Fruit fly (Drosophila melanogaster): ENCODE results near the gene CG10063.

Gene CG10063

DNA sequence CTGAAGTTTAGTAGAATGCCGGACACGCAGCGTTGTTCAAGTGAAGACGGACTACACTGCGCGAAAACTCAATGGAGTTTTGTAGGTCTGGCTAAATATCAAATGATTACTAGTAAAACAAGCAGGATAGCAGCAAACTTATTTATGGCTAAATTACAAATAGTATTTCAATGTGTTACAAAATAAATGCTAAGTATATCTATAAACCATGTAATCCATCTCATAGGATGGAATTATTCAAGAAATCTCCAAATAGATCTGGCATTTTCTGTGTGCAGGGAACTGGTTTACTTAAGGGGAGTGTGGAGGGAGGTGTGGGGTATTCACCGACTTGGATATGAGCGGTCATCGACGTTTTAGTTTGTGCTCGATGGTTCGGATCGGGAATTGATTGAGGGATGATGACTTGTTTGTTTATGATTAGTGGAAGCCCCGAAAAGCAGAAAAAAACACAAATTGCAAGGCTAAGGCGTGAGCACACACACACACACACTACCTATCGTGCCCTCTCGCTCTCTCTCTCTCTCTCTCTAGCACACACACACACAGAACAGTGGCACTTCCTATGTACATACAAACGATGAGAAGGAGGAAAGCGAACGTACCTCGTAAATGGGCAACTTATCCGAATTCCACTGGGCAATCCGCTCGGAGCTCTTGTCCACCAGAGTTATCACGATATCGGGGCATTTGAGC is 8.3 kb downstream of the CG10063 start:
- TF ChIP-seq cnc (optimal IDR thresholded peaks at IDR 0.05) (no peak), Hr96 (GFP tag; optimal IDR thresholded peaks at IDR 0.05) (no peak), cic (GFP tag; optimal IDR thresholded peaks at IDR 0.05) (no peak), ovo (GFP tag; optimal IDR thresholded peaks at IDR 0.05) (no peak), toe (GFP tag; optimal IDR thresholded peaks at IDR 0.05) (no peak), pad (GFP tag; optimal IDR thresholded peaks at IDR 0.05) (no peak)

DNA sequence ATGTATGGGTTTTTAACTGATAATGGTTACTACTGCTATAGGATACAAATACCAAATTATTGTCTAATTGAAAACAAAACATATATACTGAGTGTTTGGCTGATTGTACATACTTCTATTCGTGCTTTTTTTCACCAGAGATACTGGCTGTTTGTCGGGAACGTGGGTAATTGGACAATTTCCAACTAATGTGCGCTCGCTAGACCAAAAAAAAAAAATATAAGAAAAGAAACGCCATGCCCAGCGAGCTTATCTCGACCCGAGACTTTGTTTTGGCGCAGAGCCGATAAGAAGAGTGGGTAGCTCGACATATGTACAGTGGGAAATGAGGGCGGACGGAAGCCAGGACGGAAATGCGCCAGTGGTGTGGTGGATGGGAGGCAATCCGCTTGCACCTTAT is 9.1 kb downstream of the CG10063 start:
- TF ChIP-seq Mnt (GFP tag; optimal IDR thresholded peaks at IDR 0.05), result peak; percentile 18
- no peak for TF ChIP-seq CG12768 (GFP tag; optimal IDR thresholded peaks at IDR 0.05)
- peak; percentile 18 for TF ChIP-seq cic (GFP tag; optimal IDR thresholded peaks at IDR 0.05)

DNA sequence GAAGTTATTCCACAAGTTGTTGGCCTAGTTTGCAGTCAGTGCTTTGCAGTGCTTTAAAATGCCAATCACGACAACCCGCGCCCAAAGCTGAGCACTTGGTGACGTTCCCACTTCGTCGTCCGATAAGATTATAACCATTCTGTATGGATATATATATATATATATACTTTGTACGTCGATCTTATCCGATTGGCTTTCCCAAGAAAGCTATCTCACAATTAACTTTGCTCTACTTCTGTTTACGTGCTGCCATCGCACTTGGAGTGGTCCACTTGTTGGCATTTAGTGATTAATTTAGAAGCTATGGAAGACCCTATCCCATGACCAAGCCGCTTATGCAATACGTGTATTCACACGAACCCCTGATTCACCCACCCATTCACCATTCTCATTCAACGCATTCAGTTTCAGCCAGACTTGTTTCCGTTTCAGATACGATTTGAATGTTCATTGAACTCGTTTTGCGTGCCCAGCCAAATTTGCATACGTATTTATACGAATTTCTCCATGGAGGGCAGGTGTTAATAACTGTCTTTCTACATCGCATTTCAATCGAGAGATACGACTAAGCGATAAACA is 10.2 kb downstream of the CG10063 start:
- no peak for TF ChIP-seq CG5204 (GFP tag; optimal IDR thresholded peaks at IDR 0.05)
- no peak for TF ChIP-seq tj (GFP tag; optimal IDR thresholded peaks at IDR 0.05)
- TF ChIP-seq kay (GFP tag; ENCODE audit: borderline replicate concordance), result peak; percentile 89
- TF ChIP-seq cic (GFP tag; optimal IDR thresholded peaks at IDR 0.05), result peak; percentile 31

DNA sequence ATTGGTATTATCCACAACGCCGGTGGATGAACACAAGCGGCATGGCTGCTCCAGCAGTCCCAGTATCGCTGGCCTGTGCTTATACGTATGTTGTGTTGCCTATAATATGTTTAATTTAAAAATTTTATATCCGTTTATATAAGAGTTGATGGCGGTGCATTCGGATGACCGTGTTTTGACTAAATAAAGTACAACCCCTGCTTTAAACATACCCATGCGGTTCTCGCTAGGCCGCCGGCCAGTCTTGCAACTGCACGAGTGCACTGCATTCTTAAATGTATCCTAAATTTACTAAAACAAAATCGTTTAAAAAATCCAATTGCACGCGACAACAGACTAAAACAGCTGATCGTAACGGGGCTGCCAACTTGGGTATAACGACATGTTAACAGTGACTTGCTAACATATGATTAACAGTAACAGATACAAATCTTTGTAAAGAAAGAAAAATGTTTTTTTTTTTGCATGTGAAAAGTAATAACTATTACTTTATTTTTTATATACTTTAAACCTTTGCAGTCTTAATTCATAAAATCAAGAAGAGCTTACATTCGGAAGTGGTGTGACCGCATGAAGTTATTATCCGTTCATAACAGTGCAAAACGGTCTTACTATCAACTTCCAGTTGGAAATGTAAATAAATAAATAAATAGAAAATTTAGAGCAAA is 14.4 kb downstream of the CG10063 start, which contains the start of the genes Uqcc1 and Surf1:
TSS of gene Uqcc1 (minus strand) at position 356 of the 668 bp plus-strand sequence.
TSS of gene Surf1 (plus strand) at position 594 of the 668 bp plus-strand sequence.
- TF ChIP-seq CG14711 (tag; optimal IDR thresholded peaks at IDR 0.05) (peak; percentile 10), CG7045 (GFP tag; optimal IDR thresholded peaks at IDR 0.05) (no peak), Mnt (GFP tag; optimal IDR thresholded peaks at IDR 0.05) (peak; percentile 32), ovo (GFP tag; optimal IDR thresholded peaks at IDR 0.05) (peak; percentile 3), Hr96 (GFP tag; optimal IDR thresholded peaks at IDR 0.05) (no peak), CG33017 (tag; optimal IDR thresholded peaks at IDR 0.05) (no peak), CG7101 (tag; optimal IDR thresholded peaks at IDR 0.05) (no peak), CG5204 (GFP tag; optimal IDR thresholded peaks at IDR 0.05) (no peak), cnc (optimal IDR thresholded peaks at IDR 0.05) (no peak), pad (GFP tag; optimal IDR thresholded peaks at IDR 0.05) (no peak), cic (GFP tag; optimal IDR thresholded peaks at IDR 0.05) (no peak), tj (GFP tag; optimal IDR thresholded peaks at IDR 0.05) (no peak), CG1620 (GFP tag; optimal IDR thresholded peaks at IDR 0.05) (no peak), kay (GFP tag; ENCODE audit: borderline replicate concordance) (peak; percentile 75), toe (GFP tag; optimal IDR thresholded peaks at IDR 0.05) (no peak), Clk (GFP tag; optimal IDR thresholded peaks at IDR 0.05) (no peak), CG11617 (GFP tag; optimal IDR thresholded peaks at IDR 0.05) (no peak), CG12768 (GFP tag; optimal IDR thresholded peaks at IDR 0.05) (no peak), bab1 (GFP tag; optimal IDR thresholded peaks at IDR 0.05) (peak; percentile 26), Crg-1 (GFP tag; optimal IDR thresholded peaks at IDR 0.05) (no peak)

DNA sequence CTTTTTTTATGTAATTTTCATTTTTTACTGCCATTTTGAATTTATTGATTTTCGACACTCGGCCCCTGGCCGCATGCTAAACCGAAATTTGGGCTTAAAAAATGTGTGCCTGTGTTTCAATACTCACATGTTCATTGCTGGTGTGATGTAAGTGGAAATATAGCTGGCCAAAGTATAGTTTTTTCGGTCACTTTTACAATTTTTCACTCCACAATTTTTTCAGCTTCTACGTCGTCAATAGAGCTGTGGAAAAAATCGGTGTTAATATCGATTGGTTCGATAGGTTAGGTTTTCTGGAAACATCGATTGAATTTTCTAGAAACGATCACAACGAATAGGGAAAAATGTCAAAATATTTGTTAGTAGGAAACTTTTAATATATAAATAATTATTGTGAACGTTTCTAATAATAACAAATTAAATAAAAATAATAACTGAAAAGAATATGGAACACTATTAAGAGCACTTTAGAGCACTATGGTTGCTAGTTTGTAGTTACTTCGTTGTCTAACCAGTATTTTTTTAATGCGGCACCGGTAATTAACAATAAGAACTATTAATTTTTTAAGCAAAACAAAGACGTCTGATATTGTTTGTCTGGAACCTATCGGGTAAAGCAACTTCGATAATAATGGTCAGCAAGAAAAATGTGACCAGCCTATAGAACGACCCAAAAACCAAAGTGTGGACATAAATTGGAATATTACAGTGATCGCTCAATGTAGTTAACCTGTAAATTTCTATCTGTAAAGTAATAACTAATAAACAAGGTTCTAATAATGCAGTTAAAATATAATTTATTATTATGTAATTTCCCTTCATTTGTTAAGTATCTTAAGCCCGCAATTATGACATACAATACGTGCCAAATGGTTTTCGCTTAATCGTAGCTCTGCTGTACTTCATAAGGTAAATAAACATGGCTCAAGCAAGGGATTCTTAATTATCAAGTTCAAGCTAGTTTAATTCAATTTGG is 16.7 kb downstream of the CG10063 start, which contains the start of the genes CG10077 and CG9948:
TSS of gene CG10077 (minus strand) at position 651 of the 976 bp plus-strand sequence.
TSS of gene CG9948 (plus strand) at position 738 of the 976 bp plus-strand sequence.
- TF ChIP-seq pad (GFP tag; optimal IDR thresholded peaks at IDR 0.05) (peak; percentile 64), Mnt (GFP tag; optimal IDR thresholded peaks at IDR 0.05) (peak; percentile 77), kay (GFP tag; ENCODE audit: borderline replicate concordance) (peak; percentile 90), CG33017 (tag; optimal IDR thresholded peaks at IDR 0.05) (peak; percentile 90), CG7101 (tag; optimal IDR thresholded peaks at IDR 0.05) (peak; percentile 91), cic (GFP tag; optimal IDR thresholded peaks at IDR 0.05) (peak; percentile 25), toe (GFP tag; optimal IDR thresholded peaks at IDR 0.05) (no peak), CG11617 (GFP tag; optimal IDR thresholded peaks at IDR 0.05) (peak; percentile 80), CG1620 (GFP tag; optimal IDR thresholded peaks at IDR 0.05) (peak; percentile 78), CG7045 (GFP tag; optimal IDR thresholded peaks at IDR 0.05) (peak; percentile 91), Hr96 (GFP tag; optimal IDR thresholded peaks at IDR 0.05) (no peak), ovo (GFP tag; optimal IDR thresholded peaks at IDR 0.05) (peak; percentile 36), CG14711 (tag; optimal IDR thresholded peaks at IDR 0.05) (peak; percentile 87), CG5204 (GFP tag; optimal IDR thresholded peaks at IDR 0.05) (peak; percentile 80), CG12768 (GFP tag; optimal IDR thresholded peaks at IDR 0.05) (peak; percentile 89), bab1 (GFP tag; optimal IDR thresholded peaks at IDR 0.05) (peak; percentile 95), cnc (optimal IDR thresholded peaks at IDR 0.05) (no peak), tj (GFP tag; optimal IDR thresholded peaks at IDR 0.05) (peak; percentile 63), Clk (GFP tag; optimal IDR thresholded peaks at IDR 0.05) (peak; percentile 73), Crg-1 (GFP tag; optimal IDR thresholded peaks at IDR 0.05) (peak; percentile 79)
